Fruit fly (Drosophila melanogaster) whole organism, prepupa: ENCODE results near the gene CG2614.
A peak's percentile ranks its signal among the peaks of the same experiment; 100 is the strongest.

Source experiments
- Blimp-1 ChIP-seq: fragments of 200-800 bp; sonication (Bioruptor generic); optimal IDR thresholded peaks from 3 replicates; lab custom pipeline; 2017; ENCODE audit warnings: missing biosample characterization, missing genetic modification characterization, mild to moderate bottlenecking, moderate library complexity, missing genetic modification reagents
- CG10631 ChIP-seq: fragments of 200-800 bp; sonication (Bioruptor generic); optimal IDR thresholded peaks from 2 replicates; lab custom pipeline; 2016; ENCODE audit warnings: missing biosample characterization, missing genetic modification characterization
- CG10669 ChIP-seq: fragments of 200-800 bp; sonication (Bioruptor generic); optimal IDR thresholded peaks from 3 replicates; lab custom pipeline; 2018; ENCODE audit warnings: missing biosample characterization, mild to moderate bottlenecking, missing genetic modification characterization, moderate library complexity
- CG11294 ChIP-seq: fragments of 200-800 bp; sonication (Bioruptor generic); IDR thresholded peaks from 2 replicates; pipeline ENCODE4 v1.3.6; 2022; ENCODE audit warnings: missing biosample characterization, missing genetic modification characterization
- CG11902 ChIP-seq: fragments of 200-800 bp; sonication (Bioruptor generic); optimal IDR thresholded peaks from 3 replicates; lab custom pipeline; 2016; ENCODE audit warnings: missing biosample characterization, missing genetic modification characterization
- CG1621 ChIP-seq: fragments of 200-800 bp; sonication (Bioruptor generic); optimal IDR thresholded peaks from 3 replicates; lab custom pipeline; 2018; ENCODE audit warnings: missing biosample characterization, mild to moderate bottlenecking, missing genetic modification characterization
- CG16779 ChIP-seq: fragments of 200-800 bp; sonication (Bioruptor generic); optimal IDR thresholded peaks from 3 replicates; lab custom pipeline; 2017; ENCODE audit warnings: missing biosample characterization, mild to moderate bottlenecking, missing genetic modification characterization
- CG31627 ChIP-seq: fragments of 200-800 bp; sonication (Bioruptor generic); optimal IDR thresholded peaks from 3 replicates; lab custom pipeline; 2016; ENCODE audit warnings: missing biosample characterization, missing genetic modification characterization
- CG3919 ChIP-seq: fragments of 200-800 bp; sonication (Bioruptor generic); optimal IDR thresholded peaks from 3 replicates; lab custom pipeline; 2016; ENCODE audit warnings: missing biosample characterization, missing genetic modification characterization
- CG4318 ChIP-seq: fragments of 200-800 bp; sonication (Bioruptor generic); optimal IDR thresholded peaks from 3 replicates; lab custom pipeline; 2017; ENCODE audit warnings: missing biosample characterization, mild to moderate bottlenecking, missing genetic modification characterization
- CG6276 ChIP-seq: fragments of 200-800 bp; sonication (Bioruptor generic); optimal IDR thresholded peaks from 2 replicates; lab custom pipeline; 2017; ENCODE audit warnings: missing biosample characterization, mild to moderate bottlenecking, missing genetic modification characterization
- CG6792 ChIP-seq: fragments of 200-800 bp; sonication (Bioruptor generic); optimal IDR thresholded peaks from 3 replicates; lab custom pipeline; 2016; ENCODE audit warnings: missing biosample characterization, missing genetic modification characterization
- CG6808 ChIP-seq: fragments of 200-800 bp; sonication (Bioruptor generic); optimal IDR thresholded peaks from 3 replicates; lab custom pipeline; 2017; ENCODE audit warnings: missing biosample characterization, missing genetic modification characterization, mild to moderate bottlenecking, moderate library complexity, missing genetic modification reagents
- CG6854 ChIP-seq: fragments of 200-800 bp; sonication (Bioruptor generic); optimal IDR thresholded peaks from 2 replicates; lab custom pipeline; 2017; ENCODE audit warnings: missing biosample characterization, mild to moderate bottlenecking, missing genetic modification characterization
- CG8119 ChIP-seq: fragments of 200-800 bp; sonication (Bioruptor generic); IDR thresholded peaks from 3 replicates; pipeline ENCODE4 v1.3.6; 2022; ENCODE audit warnings: missing biosample characterization, missing genetic modification characterization
- CG8319 ChIP-seq: fragments of 200-800 bp; sonication (Bioruptor generic); optimal IDR thresholded peaks from 3 replicates; lab custom pipeline; 2016; ENCODE audit warnings: missing biosample characterization, missing genetic modification characterization
- CG8632 ChIP-seq: fragments of 200-800 bp; sonication (Bioruptor generic); optimal IDR thresholded peaks from 3 replicates; lab custom pipeline; 2016; ENCODE audit warnings: missing biosample characterization, missing genetic modification characterization
- Eip78C ChIP-seq: fragments of 200-800 bp; sonication (Bioruptor generic); peaks from one replicate; lab custom pipeline; 2016; ENCODE audit warnings: missing biosample characterization, missing genetic modification characterization
- Ets21C ChIP-seq: fragments of 200-800 bp; sonication (Bioruptor generic); optimal IDR thresholded peaks from 3 replicates; lab custom pipeline; 2016; ENCODE audit warnings: missing biosample characterization, missing genetic modification characterization
- Ets96B ChIP-seq: fragments of 200-800 bp; optimal IDR thresholded peaks from 2 replicates; lab custom pipeline; 2019; ENCODE audit warnings: missing biosample characterization, mild to moderate bottlenecking, missing genetic modification characterization, moderate library complexity
- Hr38 ChIP-seq: sonication (Bioruptor generic); optimal IDR thresholded peaks from 2 replicates; lab custom pipeline; 2016; ENCODE audit warnings: missing biosample characterization, missing genetic modification characterization
- Hr4 ChIP-seq: fragments of 200-800 bp; sonication (Bioruptor generic); optimal IDR thresholded peaks from 3 replicates; lab custom pipeline; 2016; ENCODE audit warnings: missing biosample characterization, missing genetic modification characterization
- Lpt ChIP-seq: fragments of 200-800 bp; sonication (Bioruptor generic); optimal IDR thresholded peaks from 3 replicates; lab custom pipeline; 2016; ENCODE audit warnings: missing biosample characterization, missing genetic modification characterization
- Met ChIP-seq: fragments of 200-800 bp; sonication (Bioruptor generic); optimal IDR thresholded peaks from 3 replicates; lab custom pipeline; 2016; ENCODE audit warnings: missing biosample characterization, missing genetic modification characterization
- Sox102F ChIP-seq: fragments of 200-800 bp; sonication (Bioruptor generic); optimal IDR thresholded peaks from 2 replicates; lab custom pipeline; 2016; ENCODE audit warnings: missing biosample characterization, mild to moderate bottlenecking, missing genetic modification characterization
- Sox14 ChIP-seq: fragments of 200-800 bp; sonication (Bioruptor generic); optimal IDR thresholded peaks from 3 replicates; lab custom pipeline; 2016; ENCODE audit warnings: missing biosample characterization, missing genetic modification characterization
- Sox15 ChIP-seq: fragments of 200-800 bp; sonication (Bioruptor generic); optimal IDR thresholded peaks from 3 replicates; lab custom pipeline; 2016; ENCODE audit warnings: missing biosample characterization, missing genetic modification characterization
- cyc ChIP-seq: fragments of 200-800 bp; sonication (Bioruptor generic); optimal IDR thresholded peaks from 3 replicates; lab custom pipeline; 2016; ENCODE audit warnings: missing biosample characterization, missing genetic modification characterization
- dsx ChIP-seq: fragments of 200-800 bp; optimal IDR thresholded peaks from 3 replicates; lab custom pipeline; 2019; ENCODE audit warnings: missing biosample characterization, mild to moderate bottlenecking, missing genetic modification characterization, moderate library complexity; ENCODE audit not compliant: poor library complexity, severe bottlenecking
- eg ChIP-seq: fragments of 200-800 bp; sonication (Bioruptor generic); IDR thresholded peaks from 3 replicates; pipeline ENCODE4 v1.3.6; 2022; ENCODE audit warnings: missing biosample characterization, missing genetic modification characterization
- esn ChIP-seq: fragments of 200-800 bp; sonication (Bioruptor generic); optimal IDR thresholded peaks from 2 replicates; lab custom pipeline; 2016; ENCODE audit warnings: missing biosample characterization, mild to moderate bottlenecking, missing genetic modification characterization, moderate library complexity
- fd59A ChIP-seq: fragments of 200-800 bp; sonication (Bioruptor generic); optimal IDR thresholded peaks from 2 replicates; lab custom pipeline; 2017; ENCODE audit warnings: missing biosample characterization, mild to moderate bottlenecking, missing genetic modification characterization, missing genetic modification reagents
- fd85E ChIP-seq: fragments of 200-800 bp; sonication (Bioruptor generic); optimal IDR thresholded peaks from 3 replicates; lab custom pipeline; 2016; ENCODE audit warnings: missing biosample characterization, missing genetic modification characterization
- lz ChIP-seq: fragments of 200-800 bp; sonication (Bioruptor generic); optimal IDR thresholded peaks from 3 replicates; lab custom pipeline; 2016; ENCODE audit warnings: missing biosample characterization, missing genetic modification characterization
- net ChIP-seq: fragments of 200-800 bp; sonication (Bioruptor generic); optimal IDR thresholded peaks from 3 replicates; lab custom pipeline; 2016; ENCODE audit warnings: missing biosample characterization, missing genetic modification characterization
- pdm3 ChIP-seq: fragments of 200-800 bp; sonication (Bioruptor generic); optimal IDR thresholded peaks from 3 replicates; lab custom pipeline; 2016; ENCODE audit warnings: missing biosample characterization, missing genetic modification characterization
- ss ChIP-seq, 2 experiments: fragments of 200-800 bp; sonication (Bioruptor generic); optimal IDR thresholded peaks; 2 replicates in 1 of 2; 3 replicates in 1 of 2; lab custom pipeline; 2017 to 2018; ENCODE audit warnings: mild to moderate bottlenecking in 2 of 2, missing biosample characterization in 2 of 2, missing genetic modification characterization in 2 of 2, moderate library complexity in 1 of 2
- topi ChIP-seq: fragments of 200-800 bp; sonication (Bioruptor generic); optimal IDR thresholded peaks from 3 replicates; lab custom pipeline; 2016; ENCODE audit warnings: missing biosample characterization, missing genetic modification characterization
- vri ChIP-seq: fragments of 200-800 bp; sonication (Bioruptor generic); optimal IDR thresholded peaks from 3 replicates; lab custom pipeline; 2016; ENCODE audit warnings: missing biosample characterization, mild to moderate bottlenecking, missing genetic modification characterization

The CG2614 gene

DNA sequence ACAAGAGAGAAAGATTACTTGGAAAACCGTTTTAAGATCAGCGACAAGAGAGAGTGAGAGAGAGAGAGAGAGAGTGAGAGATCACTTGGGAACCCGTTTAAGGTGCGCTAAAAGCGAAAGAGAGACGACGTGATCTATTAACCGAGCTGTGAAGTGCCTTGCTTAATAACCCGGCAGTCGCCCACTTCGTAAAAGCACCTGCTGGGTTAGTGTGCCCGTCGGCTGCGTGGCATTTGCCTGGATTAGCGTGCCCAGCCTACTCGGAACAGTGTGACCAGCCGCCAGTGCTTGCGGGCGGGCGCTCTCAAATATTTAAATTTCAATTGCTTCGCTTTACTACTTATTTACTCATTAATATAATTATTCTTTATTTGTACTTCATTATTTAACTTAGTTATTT, 17.8 kb upstream of the CG2614 start (continued):
- TF ChIP-seq CG1621 (tag; lab: Kevin White, UChicago) (peak; percentile 58), CG6276 (GFP tag; lab: Kevin White, UChicago) (no peak), Eip78C (GFP tag; lab: Kevin White, UChicago) (peak; percentile 71), vri (GFP tag; lab: Kevin White, UChicago) (no peak), Sox15 (GFP tag; lab: Kevin White, UChicago) (no peak), topi (GFP tag; lab: Kevin White, UChicago) (no peak), ss (GFP tag; optimal IDR thresholded peaks at IDR 0.05; lab: Kevin White, UChicago) (no peak), pdm3 (GFP tag; lab: Kevin White, UChicago) (no peak), CG31627 (no peak), dsx (GFP tag; lab: Kevin White, UChicago) (no peak), cyc (no peak), Sox14 (GFP tag; lab: Kevin White, UChicago) (no peak), Hr38 (GFP tag; lab: Kevin White, UChicago) (no peak), CG6854 (GFP tag; lab: Kevin White, UChicago) (no peak), Blimp-1 (GFP tag; lab: Kevin White, UChicago) (no peak), CG11902 (GFP tag; lab: Kevin White, UChicago) (no peak)

- TF ChIP-seq CG11294 (GFP tag; lab: Robert Waterston, UW) (no peak), pdm3 (GFP tag; lab: Kevin White, UChicago) (no peak), Ets96B (tag; lab: Kevin White, UChicago) (no peak), CG11902 (GFP tag; lab: Kevin White, UChicago) (no peak), Blimp-1 (GFP tag; lab: Kevin White, UChicago) (no peak)
Measured at dm6 chr2L:20639821-20640220, 16.4 kb upstream of the CG2614 start, which contains the start of gene CG31680. Gene CG31680 (plus strand): TSS chr2L:20640121.

DNA sequence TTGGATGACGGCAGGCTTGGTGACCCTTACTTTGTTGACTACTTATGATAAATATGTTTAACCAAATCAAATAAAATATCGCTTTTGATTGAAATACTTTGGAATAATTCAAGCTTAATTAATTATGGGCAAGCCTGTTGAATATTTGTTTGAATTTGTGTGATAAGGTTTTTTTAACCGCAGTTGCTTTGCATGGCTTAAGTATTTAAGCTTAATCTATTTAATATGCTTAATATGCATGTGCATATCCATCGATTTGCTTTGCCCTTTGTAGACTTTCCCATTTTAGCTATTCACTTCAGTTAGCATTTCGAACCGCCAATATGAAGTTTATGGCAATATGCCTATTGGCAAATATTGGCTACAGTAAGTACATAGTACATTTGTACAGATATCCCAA, 15.6 kb upstream of the CG2614 start, which contains the start of gene Sfp38D:
Gene Sfp38D (plus strand): TSS at position 301 of the 400 bp plus-strand sequence.
- TF ChIP-seq CG11294 (GFP tag; lab: Robert Waterston, UW) = no peak
- TF ChIP-seq Met (GFP tag; lab: Kevin White, UChicago) = no peak
- no peak for TF ChIP-seq Hr4 (GFP tag; lab: Kevin White, UChicago)
- TF ChIP-seq CG6808 = no peak
- TF ChIP-seq CG16779 (tag; lab: Kevin White, UChicago) = no peak
- no peak for TF ChIP-seq eg (GFP tag; lab: Robert Waterston, UW)
- no peak for TF ChIP-seq esn (GFP tag; lab: Kevin White, UChicago)
- no peak for TF ChIP-seq CG10631 (GFP tag; lab: Kevin White, UChicago)
- TF ChIP-seq CG10669 = no peak
- no peak for TF ChIP-seq CG8119 (GFP tag; lab: Robert Waterston, UW)
- no peak for TF ChIP-seq CG11902 (GFP tag; lab: Kevin White, UChicago)
- no peak for TF ChIP-seq cyc

DNA sequence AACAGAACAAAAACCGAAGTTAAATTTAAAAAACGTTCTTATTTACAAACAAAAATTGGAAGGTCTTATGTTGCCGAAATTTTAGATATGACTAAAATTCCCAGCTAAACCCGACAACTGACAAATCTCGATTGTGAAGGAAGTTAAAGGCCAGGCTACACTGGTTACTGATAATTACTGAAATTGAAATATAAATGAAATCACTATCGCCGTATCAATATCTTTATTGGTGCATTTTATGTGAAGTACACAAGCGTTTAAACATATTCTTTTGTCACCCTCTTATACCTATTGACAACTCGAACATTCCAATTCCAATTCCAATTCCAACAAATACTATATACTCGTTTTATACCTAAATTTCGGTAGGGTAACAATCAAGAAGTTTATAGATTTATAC, 13.1 kb upstream of the CG2614 start, which contains the start of gene CG17470:
Gene CG17470 (minus strand): TSS at position 101 of the 400 bp plus-strand sequence.
- TF ChIP-seq CG4318 = no peak
- TF ChIP-seq Sox102F (GFP tag; lab: Kevin White, UChicago) = no peak
- TF ChIP-seq fd59A = no peak
- TF ChIP-seq CG31627 = no peak
- no peak for TF ChIP-seq Ets21C (GFP tag; lab: Kevin White, UChicago)
- TF ChIP-seq CG6792 = no peak
- TF ChIP-seq CG8319 (GFP tag; lab: Kevin White, UChicago) = no peak
- no peak for TF ChIP-seq Ets96B (tag; lab: Kevin White, UChicago)
- TF ChIP-seq CG3919 (GFP tag; lab: Kevin White, UChicago) = no peak
- no peak for TF ChIP-seq Hr38 (GFP tag; lab: Kevin White, UChicago)
- no peak for TF ChIP-seq fd85E
- no peak for TF ChIP-seq Lpt
- no peak for TF ChIP-seq lz (GFP tag; lab: Kevin White, UChicago)
- no peak for TF ChIP-seq net
- no peak for TF ChIP-seq CG6808
- no peak for TF ChIP-seq CG8632 (GFP tag; lab: Kevin White, UChicago)
